Worm (Caenorhabditis elegans): Measurements from ENCODE around the gene F45D11.7.

- TF ChIP-seq set-16 (GFP tag; IDR thresholded peaks at IDR 0.05) (no peak), dpl-1 (GFP tag; optimal IDR thresholded peaks at IDR 0.05) (no peak), fos-1 (tag; optimal IDR thresholded peaks at IDR 0.05) (no peak), nhr-77 (tag; optimal IDR thresholded peaks at IDR 0.05) (no peak), unc-62 (GFP tag; optimal IDR thresholded peaks at IDR 0.05 in 1 of 2) (no peak), unc-62 (tag; optimal IDR thresholded peaks at IDR 0.05) (no peak), lin-39 (tag; optimal IDR thresholded peaks at IDR 0.05) (no peak), snpc-4 (tag; optimal IDR thresholded peaks at IDR 0.05) (no peak), lsy-2 (tag; optimal IDR thresholded peaks at IDR 0.05) (no peak), mxl-2 (GFP tag; conservative IDR thresholded peaks at IDR 0.05) (no peak), aly-2 (tag; optimal IDR thresholded peaks at IDR 0.05) (no peak), ZK337.2 (GFP tag; IDR thresholded peaks at IDR 0.05) (no peak), pha-4 (GFP tag; IDR thresholded peaks at IDR 0.05) (no peak), pha-4 (tag; optimal IDR thresholded peaks at IDR 0.05) (no peak)
Measured at ce11 chrII:960218-960617, 34.1 kb upstream of the F45D11.7 start, which contains the start of the genes C32B5.18 and C32B5.7.

All from whole organism, L4 larva.